Worm (Caenorhabditis elegans): ENCODE measurements around the gene F58G6.7.

DNA sequence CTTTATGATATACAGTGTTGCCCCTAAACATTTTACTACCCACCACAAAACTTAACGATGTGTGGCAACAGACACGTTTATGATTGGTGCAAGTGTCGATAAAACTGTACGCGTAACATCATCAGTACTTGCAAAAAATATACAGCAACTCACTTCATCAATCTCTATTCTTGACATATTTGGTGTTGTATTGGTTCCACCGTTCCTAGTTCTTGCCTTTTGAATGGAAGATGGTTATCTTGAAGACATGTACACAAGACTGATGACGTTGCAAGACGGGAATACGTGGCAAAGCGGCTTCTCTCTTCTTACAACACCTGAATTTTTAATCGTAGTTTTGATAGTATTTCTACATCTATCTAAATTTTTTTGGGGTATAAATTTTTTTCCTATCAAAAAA lies 43.2 kb upstream of the F58G6.7 start:
- TF ChIP-seq mab-5 (tag; optimal IDR thresholded peaks at IDR 0.05), result no peak
- TF ChIP-seq lin-13 (tag; optimal IDR thresholded peaks at IDR 0.05), result no peak
- TF ChIP-seq nhr-2 (tag; optimal IDR thresholded peaks at IDR 0.05), result no peak
- TF ChIP-seq elt-3 (tag; optimal IDR thresholded peaks at IDR 0.05), result no peak
- no peak for TF ChIP-seq flh-1 (GFP tag; optimal IDR thresholded peaks at IDR 0.05)
- TF ChIP-seq nhr-28 (tag; optimal IDR thresholded peaks at IDR 0.05), result no peak
- TF ChIP-seq nhr-12 (tag; optimal IDR thresholded peaks at IDR 0.05), result no peak
